Fruit fly (Drosophila melanogaster) whole organism, embryonic: ENCODE measurements around the gene Kah.

Experiments
- ATbp ChIP-seq: fragments of 200-800 bp; sonication (Bioruptor generic); optimal IDR thresholded peaks from 2 replicates; lab custom pipeline; 2017; ENCODE audit warnings: missing biosample characterization, mild to moderate bottlenecking, missing genetic modification characterization, missing genetic modification reagents
- Adf1 ChIP-seq: fragments of 200-800 bp; sonication (Bioruptor generic); IDR thresholded peaks from 2 replicates; pipeline ENCODE4 v1.3.6; 2022; ENCODE audit warnings: missing biosample characterization, missing genetic modification characterization
- CG11695 ChIP-seq: fragments of 200-800 bp; sonication (Bioruptor generic); IDR thresholded peaks from 3 replicates; pipeline ENCODE4 v1.3.6; 2022; ENCODE audit warnings: missing biosample characterization, missing genetic modification characterization
- CG12071 ChIP-seq: fragments of 200-800 bp; sonication (Bioruptor generic); optimal IDR thresholded peaks from 3 replicates; lab custom pipeline; 2018; ENCODE audit warnings: missing biosample characterization, mild to moderate bottlenecking, missing genetic modification characterization
- CG12104 ChIP-seq: fragments of 200-800 bp; sonication (Bioruptor generic); optimal IDR thresholded peaks from 3 replicates; lab custom pipeline; 2016; ENCODE audit warnings: missing biosample characterization, missing genetic modification characterization
- CG13123 ChIP-seq: fragments of 200-800 bp; sonication (Bioruptor generic); optimal IDR thresholded peaks from 2 replicates; lab custom pipeline; 2016; ENCODE audit warnings: missing biosample characterization, missing genetic modification characterization
- CG14014 ChIP-seq: fragments of 200-800 bp; sonication (Bioruptor generic); IDR thresholded peaks from 2 replicates; pipeline ENCODE4 v1.3.6; 2022; ENCODE audit warnings: missing biosample characterization, missing genetic modification characterization
- CG14667 ChIP-seq: fragments of 200-800 bp; sonication (Bioruptor generic); IDR thresholded peaks from 2 replicates; pipeline ENCODE4 v1.3.6; 2022; ENCODE audit warnings: missing biosample characterization, missing genetic modification characterization
- CG14965 ChIP-seq: fragments of 200-800 bp; sonication (Bioruptor generic); optimal IDR thresholded peaks from 2 replicates; lab custom pipeline; 2016; ENCODE audit warnings: missing biosample characterization, missing genetic modification characterization, borderline replicate concordance
- CG15269 ChIP-seq: fragments of 200-800 bp; sonication (Bioruptor generic); optimal IDR thresholded peaks from 2 replicates; lab custom pipeline; 2018; ENCODE audit warnings: missing biosample characterization, mild to moderate bottlenecking, missing genetic modification characterization, moderate library complexity
- CG17568 ChIP-seq: fragments of 200-800 bp; sonication (Bioruptor generic); optimal IDR thresholded peaks from 2 replicates; lab custom pipeline; 2018; ENCODE audit warnings: missing biosample characterization, mild to moderate bottlenecking, missing genetic modification characterization, moderate library complexity
- CG18599 ChIP-seq: fragments of 200-800 bp; sonication (Bioruptor generic); optimal IDR thresholded peaks from 3 replicates; lab custom pipeline; 2017; ENCODE audit warnings: missing biosample characterization, missing genetic modification characterization, mild to moderate bottlenecking, moderate library complexity, missing genetic modification reagents
- CG33557 ChIP-seq: fragments of 200-800 bp; sonication (Bioruptor generic); optimal IDR thresholded peaks from 2 replicates; lab custom pipeline; 2019; ENCODE audit warnings: missing biosample characterization, mild to moderate bottlenecking, missing genetic modification characterization, moderate library complexity
- CG4730 ChIP-seq: fragments of 200-800 bp; sonication (Bioruptor generic); IDR thresholded peaks from 2 replicates; pipeline ENCODE4 v1.3.6; 2022; ENCODE audit warnings: missing biosample characterization, missing genetic modification characterization
- CG4854 ChIP-seq: fragments of 200-800 bp; sonication (Bioruptor generic); optimal IDR thresholded peaks from 2 replicates; lab custom pipeline; 2016; ENCODE audit warnings: missing biosample characterization, missing genetic modification characterization, inconsistent platforms
- CG5953 ChIP-seq: fragments of 200-800 bp; sonication (Bioruptor generic); IDR thresholded peaks from 2 replicates; pipeline ENCODE4 v1.3.6; 2022; ENCODE audit warnings: missing biosample characterization, missing genetic modification characterization
- CG6175 ChIP-seq: fragments of 200-800 bp; sonication (Bioruptor generic); IDR thresholded peaks from 3 replicates; pipeline ENCODE4 v1.3.6; 2022; ENCODE audit warnings: missing biosample characterization, missing genetic modification characterization
- CG6254 ChIP-seq: fragments of 200-800 bp; sonication (Bioruptor generic); optimal IDR thresholded peaks from 3 replicates; lab custom pipeline; 2017; ENCODE audit warnings: mild to moderate bottlenecking, missing biosample characterization, missing genetic modification reagents, missing genetic modification characterization
- CG6654 ChIP-seq: fragments of 200-800 bp; sonication (Bioruptor generic); optimal IDR thresholded peaks from 2 replicates; lab custom pipeline; 2017; ENCODE audit warnings: missing biosample characterization, mild to moderate bottlenecking, missing genetic modification characterization
- CG6813 ChIP-seq: fragments of 200-800 bp; sonication (Bioruptor generic); optimal IDR thresholded peaks from 2 replicates; lab custom pipeline; 2017; ENCODE audit warnings: missing biosample characterization, missing genetic modification characterization, mild to moderate bottlenecking, moderate library complexity, missing genetic modification reagents
- CTCF ChIP-seq: fragments of 200-800 bp; sonication (Bioruptor generic); optimal IDR thresholded peaks from 2 replicates; lab custom pipeline; 2017; ENCODE audit warnings: missing biosample characterization, mild to moderate bottlenecking, missing genetic modification characterization, moderate library complexity
- Dfd ChIP-seq, 2 experiments: fragments of >200 bp; optimal IDR thresholded peaks; 2 replicates each; lab custom pipeline; 2017; ENCODE audit warnings: missing biosample characterization in 2 of 2, missing genetic modification characterization in 2 of 2
- Dll ChIP-seq: fragments of 200-800 bp; sonication (Bioruptor generic); IDR thresholded peaks from 4 replicates; pipeline ENCODE4 v1.3.6; 2022; ENCODE audit warnings: missing biosample characterization, missing genetic modification characterization; ENCODE audit not compliant: partially characterized antibody
- Doc2 ChIP-seq: fragments of 200-800 bp; sonication (Bioruptor generic); IDR thresholded peaks from 2 replicates; pipeline ENCODE4 v1.3.6; 2022; ENCODE audit warnings: missing biosample characterization, missing genetic modification characterization
- Doc3 ChIP-seq: fragments of 200-800 bp; sonication (Bioruptor generic); IDR thresholded peaks from 3 replicates; pipeline ENCODE4 v1.3.6; 2022; ENCODE audit warnings: missing biosample characterization, missing genetic modification characterization; ENCODE audit not compliant: partially characterized antibody
- Fer1 ChIP-seq: fragments of 200-800 bp; sonication (Bioruptor generic); optimal IDR thresholded peaks from 2 replicates; lab custom pipeline; 2017; ENCODE audit warnings: missing biosample characterization, mild to moderate bottlenecking, missing genetic modification characterization
- Hmr ChIP-seq: fragments of 200-800 bp; sonication (Bioruptor generic); optimal IDR thresholded peaks from 3 replicates; lab custom pipeline; 2017; ENCODE audit warnings: mild to moderate bottlenecking, missing biosample characterization, missing genetic modification reagents, missing genetic modification characterization
- MTF-1 ChIP-seq: fragments of 200-800 bp; sonication (Bioruptor generic); optimal IDR thresholded peaks from 2 replicates; lab custom pipeline; 2018; ENCODE audit warnings: missing biosample characterization, mild to moderate bottlenecking, missing genetic modification characterization, borderline replicate concordance
- NFAT ChIP-seq: fragments of 200-800 bp; sonication (Bioruptor generic); IDR thresholded peaks from 2 replicates; pipeline ENCODE4 v1.3.6; 2022; ENCODE audit warnings: missing biosample characterization, missing genetic modification characterization
- Nf-YA ChIP-seq: fragments of 200-800 bp; sonication (Bioruptor generic); IDR thresholded peaks from 2 replicates; pipeline ENCODE4 v1.3.6; 2022; ENCODE audit warnings: missing biosample characterization, missing genetic modification characterization
- Sin3A ChIP-seq: fragments of >200 bp; optimal IDR thresholded peaks from 2 replicates; lab custom pipeline; 2018
- Ssrp ChIP-seq: fragments of 200-800 bp; sonication (Bioruptor generic); optimal IDR thresholded peaks from 2 replicates; lab custom pipeline; 2018; ENCODE audit warnings: missing biosample characterization, mild to moderate bottlenecking, missing genetic modification characterization, moderate library complexity
- ac ChIP-seq: fragments of 200-800 bp; sonication (Bioruptor generic); optimal IDR thresholded peaks from 3 replicates; lab custom pipeline; 2017; ENCODE audit warnings: missing biosample characterization, mild to moderate bottlenecking, missing genetic modification characterization
- ase ChIP-seq: fragments of 200-800 bp; sonication (Bioruptor generic); IDR thresholded peaks from 3 replicates; pipeline ENCODE4 v1.3.6; 2022; ENCODE audit warnings: missing biosample characterization, missing genetic modification characterization
- bbx ChIP-seq: fragments of 200-800 bp; sonication (Bioruptor generic); IDR thresholded peaks from 2 replicates; pipeline ENCODE4 v1.3.6; 2022; ENCODE audit warnings: missing biosample characterization, missing genetic modification characterization; ENCODE audit not compliant: partially characterized antibody
- bcd ChIP-seq: fragments of 200-800 bp; sonication (Bioruptor generic); optimal IDR thresholded peaks from 2 replicates; lab custom pipeline; 2017; ENCODE audit warnings: missing biosample characterization, mild to moderate bottlenecking, missing genetic modification characterization
- disco-r ChIP-seq: fragments of 200-800 bp; sonication (Bioruptor generic); optimal IDR thresholded peaks from 2 replicates; lab custom pipeline; 2016; ENCODE audit warnings: missing biosample characterization, missing genetic modification characterization
- ems ChIP-seq: fragments of 200-800 bp; sonication (Bioruptor generic); optimal IDR thresholded peaks from 3 replicates; lab custom pipeline; 2016; ENCODE audit warnings: missing biosample characterization, missing genetic modification characterization
- gcm ChIP-seq: fragments of 200-800 bp; sonication (Bioruptor generic); optimal IDR thresholded peaks from 2 replicates; lab custom pipeline; 2019; ENCODE audit warnings: missing biosample characterization, mild to moderate bottlenecking, missing genetic modification characterization, moderate library complexity
- kni ChIP-seq: fragments of 200-800 bp; sonication (Bioruptor generic); optimal IDR thresholded peaks from 3 replicates; lab custom pipeline; 2017; ENCODE audit warnings: mild to moderate bottlenecking, missing biosample characterization, missing genetic modification reagents, missing genetic modification characterization
- lab ChIP-seq: fragments of 200-800 bp; sonication (Bioruptor generic); optimal IDR thresholded peaks from 3 replicates; lab custom pipeline; 2017; ENCODE audit warnings: missing biosample characterization, missing genetic modification characterization, mild to moderate bottlenecking, moderate library complexity, missing genetic modification reagents
- lmd ChIP-seq: fragments of 200-800 bp; sonication (Bioruptor generic); IDR thresholded peaks from 2 replicates; pipeline ENCODE4 v1.3.6; 2022; ENCODE audit warnings: missing biosample characterization, missing genetic modification characterization
- luna ChIP-seq: fragments of 200-800 bp; sonication (Bioruptor generic); optimal IDR thresholded peaks from 2 replicates; lab custom pipeline; 2016; ENCODE audit warnings: missing biosample characterization, missing genetic modification characterization
- onecut ChIP-seq: fragments of 200-800 bp; sonication (Bioruptor generic); IDR thresholded peaks from 2 replicates; pipeline ENCODE4 v1.3.6; 2022; ENCODE audit warnings: missing biosample characterization, missing genetic modification characterization
- ranshi ChIP-seq: fragments of 200-800 bp; sonication (Bioruptor generic); IDR thresholded peaks from 2 replicates; pipeline ENCODE4 v1.3.6; 2022; ENCODE audit warnings: missing biosample characterization, missing genetic modification characterization
- sens-2 ChIP-seq: fragments of 200-800 bp; sonication (Bioruptor generic); IDR thresholded peaks from 2 replicates; pipeline ENCODE4 v1.3.6; 2022; ENCODE audit warnings: missing biosample characterization, missing genetic modification characterization
- sim ChIP-seq: fragments of 200-800 bp; sonication (Bioruptor generic); IDR thresholded peaks from 2 replicates; pipeline ENCODE4 v1.3.6; 2022; ENCODE audit warnings: missing biosample characterization, missing genetic modification characterization
- so ChIP-seq: fragments of 200-800 bp; sonication (Bioruptor generic); IDR thresholded peaks from 3 replicates; pipeline ENCODE4 v1.3.6; 2022; ENCODE audit warnings: missing biosample characterization, missing genetic modification characterization
- ssp ChIP-seq: fragments of 200-800 bp; sonication (Bioruptor generic); IDR thresholded peaks from 2 replicates; pipeline ENCODE4 v1.3.6; 2022; ENCODE audit warnings: missing biosample characterization, missing genetic modification characterization

Kah gene

DNA sequence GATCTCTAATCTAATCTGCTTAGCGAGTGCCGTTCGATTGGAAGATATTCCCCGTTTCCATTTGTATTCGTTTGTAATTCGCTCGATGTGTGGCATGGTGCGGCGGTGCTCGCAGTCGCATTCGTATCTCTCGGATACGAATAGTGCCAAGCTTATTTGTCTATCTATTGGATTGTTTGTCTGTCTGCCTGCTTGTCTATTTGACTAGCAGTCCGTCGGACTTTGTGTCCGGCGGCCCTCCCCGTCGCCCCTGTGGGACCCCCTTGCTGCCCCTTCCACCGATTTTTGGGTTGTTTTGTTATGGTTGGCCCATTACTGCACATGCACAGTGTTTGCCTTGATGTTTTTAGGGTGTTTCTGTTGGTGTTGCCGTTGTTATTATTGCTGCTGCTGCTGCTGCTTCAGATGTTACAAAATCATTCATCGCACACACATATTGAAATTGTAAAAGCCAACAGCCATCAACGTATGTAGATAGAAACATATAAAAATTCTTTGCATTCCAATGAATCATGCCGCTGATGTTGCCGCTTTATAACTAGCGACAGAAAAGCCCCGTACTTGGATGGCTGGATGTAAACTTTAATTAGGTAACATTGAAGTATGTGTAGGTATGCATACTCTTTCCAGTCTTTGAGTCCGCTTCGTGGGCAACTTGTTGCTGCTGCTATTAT, 25.8 kb upstream of the Kah start (continued):
- TF ChIP-seq disco-r (GFP tag; lab: Kevin White, UChicago): no peak
- no peak for TF ChIP-seq Dll (GFP tag; lab: Robert Waterston, UW)
- TF ChIP-seq MTF-1 (GFP tag; lab: Kevin White, UChicago): peak; percentile 47
- peak; percentile 36 for TF ChIP-seq CG17568 (GFP tag; lab: Kevin White, UChicago)
- peak; percentile 23 for TF ChIP-seq CG33557 (GFP tag; lab: Kevin White, UChicago)
- TF ChIP-seq CG12071 (GFP tag; lab: Kevin White, UChicago): peak; percentile 55
- TF ChIP-seq bcd (GFP tag; lab: Kevin White, UChicago): peak; percentile 7
- TF ChIP-seq CTCF (GFP tag; lab: Kevin White, UChicago): no peak
- no peak for TF ChIP-seq Dfd (GFP tag; optimal IDR thresholded peaks at IDR 0.05; lab: Kevin White, UChicago)
- TF ChIP-seq CG5953 (GFP tag; lab: Robert Waterston, UW): 0 out of 2 replicates have a peak, but pooled peaks have one; percentile 48
- peak; percentile 60 for TF ChIP-seq lab (GFP tag; lab: Kevin White, UChicago)
- TF ChIP-seq CG4854: no peak
- no peak for TF ChIP-seq CG12104 (GFP tag; lab: Kevin White, UChicago)
- TF ChIP-seq Adf1 (GFP tag; lab: Robert Waterston, UW): no peak
- peak; percentile 25 for TF ChIP-seq Hmr (GFP tag; lab: Kevin White, UChicago)
- TF ChIP-seq sens-2 (GFP tag; lab: Robert Waterston, UW): peak; percentile 33; the same call in 1 of the 2 replicates
- TF ChIP-seq CG4730 (GFP tag; lab: Robert Waterston, UW): 0 out of 2 replicates have a peak, but pooled peaks have one; percentile 24
- no peak for TF ChIP-seq Sin3A (lab: Kevin White, UChicago)
- peak; percentile 31; the same call in 1 of the 2 replicates for TF ChIP-seq onecut (GFP tag; lab: Robert Waterston, UW)
- no peak for TF ChIP-seq CG14965 (GFP tag; lab: Kevin White, UChicago)
- TF ChIP-seq CG6654 (GFP tag; lab: Kevin White, UChicago): no peak
- TF ChIP-seq Nf-YA (GFP tag; lab: Robert Waterston, UW): peak; percentile 55; the same call in 1 of the 2 replicates
- TF ChIP-seq kni (GFP tag; lab: Kevin White, UChicago): peak; percentile 91
- TF ChIP-seq Doc2 (GFP tag; lab: Robert Waterston, UW): no peak
- no peak for TF ChIP-seq luna (GFP tag; lab: Kevin White, UChicago)
- TF ChIP-seq CG6175 (GFP tag; lab: Robert Waterston, UW): peak; percentile 43; the same call in 2 of the 3 replicates
- TF ChIP-seq so: peak; percentile 72; the same call in 1 of the 3 replicates
- TF ChIP-seq Ssrp (tag; lab: Kevin White, UChicago): no peak
- peak; percentile 8 for TF ChIP-seq ac
- peak; percentile 46; the same call in 1 of the 2 replicates for TF ChIP-seq bbx (GFP tag; lab: Robert Waterston, UW)
- TF ChIP-seq Doc3 (GFP tag; lab: Robert Waterston, UW): no peak
- TF ChIP-seq CG18599 (GFP tag; lab: Kevin White, UChicago): peak; percentile 64
- TF ChIP-seq NFAT (GFP tag; lab: Robert Waterston, UW): 0 out of 2 replicates have a peak, but pooled peaks have one; percentile 9
- TF ChIP-seq ase: peak; percentile 39; the same call in 1 of the 3 replicates
- peak; percentile 47; the same call in 1 of the 2 replicates for TF ChIP-seq sim (GFP tag; lab: Robert Waterston, UW)
- TF ChIP-seq CG14667 (GFP tag; lab: Robert Waterston, UW): 0 out of 2 replicates have a peak, but pooled peaks have one; percentile 10
- TF ChIP-seq CG13123: peak; percentile 9
- TF ChIP-seq lmd (GFP tag; lab: Robert Waterston, UW): no peak
- peak; percentile 18 for TF ChIP-seq Fer1 (GFP tag; lab: Kevin White, UChicago)
- peak; percentile 35; the same call in 1 of the 2 replicates for TF ChIP-seq ranshi
- TF ChIP-seq CG11695 (GFP tag; lab: Robert Waterston, UW): peak; percentile 47; the same call in 1 of the 3 replicates
- peak; percentile 25 for TF ChIP-seq CG6254
- TF ChIP-seq CG14014 (GFP tag; lab: Robert Waterston, UW): peak; percentile 24; the same call in 1 of the 2 replicates
- TF ChIP-seq CG6813: peak; percentile 73
- peak; percentile 77 for TF ChIP-seq ATbp (GFP tag; lab: Kevin White, UChicago)
- TF ChIP-seq CG15269 (tag; lab: Kevin White, UChicago): peak; percentile 46
- TF ChIP-seq gcm (GFP tag; lab: Kevin White, UChicago): peak; percentile 18
- TF ChIP-seq ems: no peak
- TF ChIP-seq ssp (GFP tag; lab: Robert Waterston, UW): no peak
